Fruit fly (Drosophila melanogaster): ENCODE results near the gene sens-2.

dm6 chr2L:6786674-6787028 lies 35.1 kb upstream of the sens-2 start, which contains the start of gene nrv1:
- no peak for TF ChIP-seq lola (GFP tag; optimal IDR thresholded peaks at IDR 0.05)
- TF ChIP-seq CrebA (GFP tag; optimal IDR thresholded peaks at IDR 0.05; ENCODE audit: borderline replicate concordance), result peak; percentile 38
- TF ChIP-seq usp (GFP tag; optimal IDR thresholded peaks at IDR 0.05), result no peak
- no peak for TF ChIP-seq h (GFP tag; optimal IDR thresholded peaks at IDR 0.05)
- no peak for TF ChIP-seq sage (GFP tag; optimal IDR thresholded peaks at IDR 0.05)
- TF ChIP-seq Dif (GFP tag; optimal IDR thresholded peaks at IDR 0.05; ENCODE audit: partially characterized antibody), result peak; percentile 95
- TF ChIP-seq Sp1 (GFP tag; optimal IDR thresholded peaks at IDR 0.05), result no peak

All from whole organism, wandering third instar larva.